Fruit fly (Drosophila melanogaster): ENCODE results near the gene CG32204.

The CG32204 gene

DNA sequence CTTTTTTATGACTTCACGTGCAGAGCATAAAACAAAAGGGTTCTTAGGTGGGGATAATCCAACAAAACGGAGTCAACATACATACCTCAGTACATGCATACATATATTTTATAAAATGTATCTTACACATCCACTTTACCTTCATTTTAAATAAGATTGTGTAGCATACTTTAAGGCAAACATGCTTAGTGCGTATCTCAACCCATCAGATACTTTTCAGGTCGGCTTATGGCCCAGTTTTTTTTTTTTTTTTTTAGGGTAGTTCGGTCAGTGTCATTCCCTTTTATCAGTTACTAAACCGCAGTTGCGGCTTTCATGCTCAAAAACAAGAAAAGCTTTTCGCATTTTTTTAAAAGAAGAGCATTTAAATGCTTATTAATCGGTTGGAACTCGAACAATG lies 53.9 kb downstream of the CG32204 start, which contains the start of gene NijB:
TSS of gene NijB (plus strand) at position 398 of the 400 bp plus-strand sequence.
- peak; percentile 27 to 59 for TF ChIP-seq CTCF (optimal IDR thresholded peaks at IDR 0.05)
- no peak for TF ChIP-seq CG8478 (optimal IDR thresholded peaks at IDR 0.05)

DNA sequence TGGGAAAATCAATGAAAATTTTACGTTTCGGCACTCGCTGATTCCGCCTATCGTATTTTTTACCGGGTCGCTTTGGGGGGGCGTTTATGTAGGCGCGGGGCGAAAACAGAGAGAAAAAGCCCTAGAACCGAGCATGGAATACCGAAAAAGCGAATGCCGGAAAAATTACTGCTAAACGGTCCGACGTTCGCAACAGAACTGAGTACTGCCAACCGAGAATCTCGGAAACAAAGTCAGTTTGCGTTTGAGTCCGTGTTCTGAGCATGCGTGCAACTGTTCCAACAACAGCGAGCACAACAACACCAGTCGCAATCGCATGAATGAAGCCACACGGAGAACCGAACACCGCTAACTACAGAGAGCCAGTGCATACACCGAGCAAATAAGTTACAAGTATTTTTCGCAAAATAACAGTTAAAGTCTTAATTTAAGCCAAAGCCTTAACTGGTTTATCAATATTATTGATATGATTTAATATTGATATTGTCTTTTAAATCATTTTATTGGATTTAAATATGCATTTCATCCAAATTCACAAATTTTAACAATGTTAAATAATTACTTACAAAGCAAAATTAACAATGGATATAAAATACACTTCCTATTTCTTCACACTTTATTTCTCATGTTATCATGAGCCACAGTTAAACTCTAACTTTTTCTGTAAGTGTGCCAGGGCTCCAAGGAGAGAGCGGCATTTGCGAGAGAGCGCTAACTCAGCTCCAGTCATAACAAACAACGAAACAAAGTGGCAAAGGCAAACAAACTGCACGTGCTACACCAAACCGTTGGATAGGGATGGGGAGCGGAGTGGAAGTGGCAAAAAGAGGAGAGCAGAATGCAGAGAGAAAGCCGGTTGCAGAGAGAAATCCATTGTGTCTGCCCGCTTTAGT lies 55.3 kb downstream of the CG32204 start, which contains the start of gene CG3961:
TSS of gene CG3961 (minus strand) at position 201 of the 893 bp plus-strand sequence.
- TF ChIP-seq CTCF (optimal IDR thresholded peaks at IDR 0.05): no peak
- no peak for TF ChIP-seq CG8478 (optimal IDR thresholded peaks at IDR 0.05)

DNA sequence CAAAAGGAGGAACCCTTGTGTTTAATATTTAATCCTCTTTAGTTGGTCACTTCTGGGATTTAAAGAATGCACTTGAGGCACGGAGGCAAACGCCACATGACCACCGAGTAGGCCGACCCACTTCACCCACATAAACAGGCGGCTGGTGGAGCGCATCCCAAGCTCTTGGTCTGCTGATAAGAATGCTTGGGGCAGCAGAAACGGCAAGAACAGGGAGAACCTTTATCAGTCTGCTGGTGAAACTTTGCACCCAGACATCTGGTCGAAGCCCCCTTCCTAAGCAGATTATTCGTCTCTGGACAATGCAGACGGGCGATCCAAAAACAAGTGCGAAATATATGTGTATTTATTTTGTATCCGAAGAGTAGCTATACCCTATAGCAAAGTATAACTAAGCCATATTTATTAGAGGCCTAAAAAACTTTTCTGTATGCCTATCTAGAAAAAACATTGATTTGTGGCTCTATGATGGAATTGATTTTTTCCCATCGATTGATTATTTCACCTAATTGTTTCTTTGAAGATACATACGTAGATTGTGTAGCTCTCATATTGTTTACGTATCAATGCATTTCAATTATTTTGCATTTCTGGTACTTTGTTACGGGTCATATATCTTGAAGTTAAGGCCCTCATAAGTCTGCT lies 56.5 kb downstream of the CG32204 start:
- TF ChIP-seq CTCF (optimal IDR thresholded peaks at IDR 0.05): no peak
- TF ChIP-seq CG8478 (optimal IDR thresholded peaks at IDR 0.05): no peak

DNA sequence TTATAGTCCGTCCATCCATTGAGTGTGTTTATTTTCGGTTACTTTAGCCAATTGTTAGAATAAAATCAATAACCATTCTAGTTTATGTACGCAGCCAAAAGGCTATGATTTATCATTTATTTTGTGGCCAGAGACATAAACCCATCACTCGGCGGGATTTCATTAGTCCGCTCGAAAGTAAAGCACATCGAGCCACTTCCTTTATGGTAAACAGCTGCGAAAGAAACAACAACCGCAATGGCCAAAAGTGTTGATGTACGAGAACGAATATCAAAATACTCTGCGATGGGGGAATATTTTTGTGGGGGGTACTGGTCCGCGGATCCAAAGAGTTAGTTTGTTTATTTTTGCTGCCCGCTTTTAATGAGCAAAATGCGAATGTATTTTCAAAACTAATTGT lies 64.2 kb downstream of the CG32204 start:
- TF ChIP-seq CG8478 (optimal IDR thresholded peaks at IDR 0.05) (no peak), CTCF (optimal IDR thresholded peaks at IDR 0.05) (no peak)

DNA sequence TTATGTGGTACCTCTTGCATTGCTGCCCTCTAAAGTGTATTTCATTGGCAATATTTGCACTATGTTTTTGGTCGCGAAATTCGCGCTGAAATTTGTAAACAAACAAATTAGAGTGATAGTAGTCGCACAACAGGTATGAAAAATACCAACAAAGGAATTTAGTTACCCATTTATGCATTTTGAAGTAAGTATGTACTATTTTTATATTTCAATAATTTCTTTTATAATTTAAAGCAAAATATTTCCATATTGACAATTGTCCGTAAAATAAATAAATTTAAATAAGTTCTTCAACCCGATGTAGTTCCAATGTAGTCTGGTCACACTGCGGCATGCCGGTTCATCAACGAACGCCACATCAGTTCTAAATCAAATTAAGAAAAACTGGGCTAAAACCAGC lies 73.4 kb downstream of the CG32204 start, which contains the start of the genes Rad9 and Uggt:
TSS of gene Rad9 (minus strand) at position 114 of the 400 bp plus-strand sequence.
TSS of gene Uggt (plus strand) at position 308 of the 400 bp plus-strand sequence.
- TF ChIP-seq CTCF (optimal IDR thresholded peaks at IDR 0.05): no peak

Measured in S2 (cell line).